Worm (Caenorhabditis elegans): Measurements from ENCODE around the gene H04D03.4.

Gene H04D03.4

DNA sequence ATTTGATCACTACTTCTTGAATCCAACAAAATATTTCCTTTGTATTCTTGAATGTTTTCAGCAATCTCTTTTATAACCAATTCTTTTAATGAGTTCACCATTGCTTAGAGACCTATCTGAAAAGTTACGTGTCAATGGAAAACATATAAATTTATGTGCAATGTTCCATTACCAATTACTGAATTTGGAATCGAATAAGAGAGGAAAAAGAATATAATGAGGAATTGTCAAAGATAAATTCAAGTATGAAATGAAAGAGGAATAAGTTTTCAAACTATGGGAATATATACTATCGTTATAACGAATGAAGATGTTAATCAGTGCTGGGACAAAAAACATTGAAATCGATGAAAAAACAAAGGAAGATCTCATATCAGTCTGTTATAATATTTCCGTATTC lies at the start of gene H04D03.4:
H04D03.4 (minus strand) TSS at position 101 of the 400 bp plus-strand sequence.
- TF ChIP-seq mef-2 (tag; optimal IDR thresholded peaks at IDR 0.05) = no peak
- TF ChIP-seq efl-1 (optimal IDR thresholded peaks at IDR 0.05) = no peak
- TF ChIP-seq efl-1 (GFP tag; optimal IDR thresholded peaks at IDR 0.05 in 1 of 2) = no peak
- TF ChIP-seq unc-62 (GFP tag; optimal IDR thresholded peaks at IDR 0.05) = no peak
- TF ChIP-seq nhr-28 (tag; optimal IDR thresholded peaks at IDR 0.05) = no peak
- TF ChIP-seq zip-4 (GFP tag; optimal IDR thresholded peaks at IDR 0.05) = no peak
- TF ChIP-seq C16A3.4 (tag; optimal IDR thresholded peaks at IDR 0.05) = no peak
- no peak for TF ChIP-seq jun-1 (tag; optimal IDR thresholded peaks at IDR 0.05)
- no peak for TF ChIP-seq snpc-4 (tag; optimal IDR thresholded peaks at IDR 0.05)
- no peak for TF ChIP-seq C04F5.9 (tag; optimal IDR thresholded peaks at IDR 0.05)
- no peak for TF ChIP-seq fkh-4 (tag; optimal IDR thresholded peaks at IDR 0.05; ENCODE audit: borderline replicate concordance)
- TF ChIP-seq nhr-76 (tag; optimal IDR thresholded peaks at IDR 0.05) = no peak
- TF ChIP-seq lin-14 (GFP tag; optimal IDR thresholded peaks at IDR 0.05) = no peak
- no peak for TF ChIP-seq lin-13 (GFP tag; optimal IDR thresholded peaks at IDR 0.05)
- TF ChIP-seq sptf-1 (tag; optimal IDR thresholded peaks at IDR 0.05) = no peak
- no peak for TF ChIP-seq hlh-4 (tag; optimal IDR thresholded peaks at IDR 0.05)
- no peak for TF ChIP-seq ztf-11 (tag; optimal IDR thresholded peaks at IDR 0.05)
- no peak for TF ChIP-seq mdl-1 (tag; optimal IDR thresholded peaks at IDR 0.05)

DNA sequence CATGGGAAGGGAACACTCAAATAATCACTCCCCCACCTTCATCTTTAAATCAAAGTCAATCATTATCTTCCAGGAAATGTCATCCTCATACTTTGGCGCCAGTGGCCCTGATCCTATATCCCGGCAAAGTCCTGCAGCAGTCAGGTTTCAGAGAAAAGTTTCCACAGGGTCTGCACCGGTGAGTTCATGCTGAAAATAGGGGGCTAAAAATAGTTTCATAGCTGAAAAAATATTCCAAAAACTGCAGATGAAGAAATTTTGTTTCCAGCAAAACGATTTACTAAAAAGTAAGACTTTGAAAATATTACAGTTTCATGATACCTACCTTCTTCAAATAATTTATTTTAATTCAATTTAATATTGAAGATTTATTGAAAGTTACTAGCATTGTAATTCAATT lies 37.1 kb upstream of the H04D03.4 start, which contains the start of gene ptr-25:
ptr-25 (plus strand) TSS at position 73 of the 400 bp plus-strand sequence.
- TF ChIP-seq efl-1 (optimal IDR thresholded peaks at IDR 0.05) = no peak
- peak in 1 of 2 experiments; percentile 75 for TF ChIP-seq efl-1 (GFP tag; optimal IDR thresholded peaks at IDR 0.05 in 1 of 2)
- no peak for TF ChIP-seq pax-3 (tag; optimal IDR thresholded peaks at IDR 0.05)

- TF ChIP-seq elt-3 (tag; optimal IDR thresholded peaks at IDR 0.05) (peak in 4 of 6 experiments; percentile 14 to 61 (median 52)), elt-2 (tag; optimal IDR thresholded peaks at IDR 0.05) (no peak), fos-1 (tag; optimal IDR thresholded peaks at IDR 0.05) (no peak), ces-1 (GFP tag; optimal IDR thresholded peaks at IDR 0.05) (no peak), nhr-85 (tag) (peak; percentile 36), efl-1 (optimal IDR thresholded peaks at IDR 0.05) (no peak), efl-1 (GFP tag; optimal IDR thresholded peaks at IDR 0.05 in 1 of 2) (peak in 1 of 2 experiments; percentile 40), unc-130 (tag; optimal IDR thresholded peaks at IDR 0.05) (no peak), isw-1 (GFP tag; IDR thresholded peaks at IDR 0.05) (no peak), fkh-8 (tag; optimal IDR thresholded peaks at IDR 0.05) (no peak), blmp-1 (tag; optimal IDR thresholded peaks at IDR 0.05) (peak; percentile 78), nhr-71 (tag; optimal IDR thresholded peaks at IDR 0.05) (no peak)
Observed at ce11 chrIII:10486455-10486854, 35.5 kb upstream of the H04D03.4 start.

DNA sequence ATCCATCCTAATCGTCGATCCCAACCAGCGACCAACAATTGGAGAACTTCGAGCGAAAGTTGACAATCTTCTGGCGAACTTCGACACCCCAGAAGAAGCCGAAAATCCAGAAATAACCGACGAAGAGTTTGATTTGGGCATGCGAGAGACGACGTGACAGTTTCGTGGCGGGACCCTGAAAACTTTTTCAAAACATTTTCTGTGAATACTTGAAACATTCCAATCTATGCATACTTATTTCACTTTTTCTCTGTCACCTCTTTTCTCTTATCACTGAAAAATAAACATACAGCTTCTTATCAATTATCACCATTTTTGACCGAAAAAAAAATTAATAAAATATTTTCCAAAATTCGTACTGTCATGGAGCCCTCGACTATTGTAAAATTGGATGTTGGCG lies 31.1 kb upstream of the H04D03.4 start, which contains the start of gene D2045.8:
D2045.8 (plus strand) TSS at position 301 of the 400 bp plus-strand sequence.
- no peak for TF ChIP-seq dsc-1 (tag; optimal IDR thresholded peaks at IDR 0.05)
- no peak for TF ChIP-seq nhr-11 (tag; optimal IDR thresholded peaks at IDR 0.05)
- TF ChIP-seq egl-13 (tag; optimal IDR thresholded peaks at IDR 0.05) = no peak
- no peak for TF ChIP-seq rnt-1 (tag; optimal IDR thresholded peaks at IDR 0.05)
- no peak for TF ChIP-seq nhr-47 (tag; optimal IDR thresholded peaks at IDR 0.05)
- no peak for TF ChIP-seq lin-13 (GFP tag; optimal IDR thresholded peaks at IDR 0.05)

ce11 chrIII:10481497-10481896 lies 30.6 kb upstream of the H04D03.4 start:
- TF ChIP-seq elt-2 (tag; optimal IDR thresholded peaks at IDR 0.05) = peak; percentile 70
- TF ChIP-seq nhr-76 (tag; optimal IDR thresholded peaks at IDR 0.05) = no peak
- TF ChIP-seq lin-35 (GFP tag; optimal IDR thresholded peaks at IDR 0.05) = peak in 1 of 2 experiments; percentile 21
